Worm (Caenorhabditis elegans) whole organism, young adult: ENCODE measurements around the gene C02D5.4.

Source experiments
- ceh-91 ChIP-seq: fragments of 200-800 bp; sonication (Bioruptor generic); IDR thresholded peaks from 2 replicates; pipeline ENCODE4 v1.3.6; 2022; ENCODE audit warnings: missing genetic modification reagents, missing genetic modification characterization, missing compliant biosample characterization
- dpl-1 ChIP-seq: fragments of 150-350 bp; optimal IDR thresholded peaks from 2 replicates; lab custom pipeline; 2014; ENCODE audit warnings: missing biosample characterization, missing genetic modification reagents, missing genetic modification characterization
- hlh-12 ChIP-seq: sonication (generic microtip); optimal IDR thresholded peaks from 2 replicates; lab custom pipeline; 2016; ENCODE audit warnings: missing genetic modification characterization, missing compliant biosample characterization
- let-526 ChIP-seq: fragments of 200-800 bp; sonication (Bioruptor generic); IDR thresholded peaks from 2 replicates; pipeline ENCODE4 v1.3.6; 2022; ENCODE audit warnings: missing genetic modification reagents, missing genetic modification characterization, missing compliant biosample characterization
- lin-40 ChIP-seq: sonication (generic microtip); optimal IDR thresholded peaks from 2 replicates; lab custom pipeline; 2016; ENCODE audit warnings: missing genetic modification characterization, mild to moderate bottlenecking, missing compliant biosample characterization, missing genotype, missing genetic modification reagents
- nhr-80 ChIP-seq: sonication (generic microtip); optimal IDR thresholded peaks from 2 replicates; lab custom pipeline; 2016; ENCODE audit warnings: missing genetic modification characterization, missing compliant biosample characterization
- snpc-3.4 ChIP-seq: sonication (generic microtip); optimal IDR thresholded peaks from 2 replicates; lab custom pipeline; 2017; ENCODE audit warnings: missing genetic modification characterization, mild to moderate bottlenecking, missing compliant biosample characterization, antibody characterized with exemption, moderate library complexity, missing genotype, missing genetic modification reagents
- unc-62 ChIP-seq: fragments of 150-350 bp; optimal IDR thresholded peaks from 2 replicates; lab custom pipeline; 2014; ENCODE audit warnings: missing biosample characterization, missing genetic modification reagents, missing genetic modification characterization

ce11 chrIII:8570289-8570688 lies 18.3 kb downstream of the C02D5.4 start:
- TF ChIP-seq ceh-91 (GFP tag; lab: Robert Waterston, UW), result no peak
- no peak for TF ChIP-seq lin-40 (tag; lab: Kevin White, UChicago)
- no peak for TF ChIP-seq dpl-1 (GFP tag; lab: Kevin White, UChicago)
- TF ChIP-seq snpc-3.4, result no peak
- TF ChIP-seq unc-62, result no peak
- no peak for TF ChIP-seq nhr-80
- no peak for TF ChIP-seq let-526 (GFP tag; lab: Robert Waterston, UW)
- TF ChIP-seq hlh-12 (tag; lab: Kevin White, UChicago), result no peak
